Worm (Caenorhabditis elegans) whole organism, young adult: Measurements from ENCODE around the gene cyp-14A1.

Experiments
- B0261.1 ChIP-seq: sonication (generic microtip); optimal IDR thresholded peaks from 2 replicates; lab custom pipeline; 2016; ENCODE audit warnings: mild to moderate bottlenecking, missing genetic modification characterization, moderate library complexity, missing compliant biosample characterization
- B0336.3 ChIP-seq: fragments of 200-800 bp; sonication (Bioruptor generic); IDR thresholded peaks from 2 replicates; pipeline ENCODE4 v1.3.6; 2022; ENCODE audit warnings: missing genetic modification characterization, missing compliant biosample characterization
- C06A6.2 ChIP-seq: fragments of 200-800 bp; sonication (Bioruptor generic); conservative IDR thresholded peaks from 2 replicates; pipeline ENCODE4 v1.3.6; 2022; ENCODE audit warnings: missing genetic modification characterization, missing compliant biosample characterization
- C17E4.6 ChIP-seq: fragments of 200-800 bp; sonication (Bioruptor generic); IDR thresholded peaks from 2 replicates; pipeline ENCODE4 v1.3.6; 2022; ENCODE audit warnings: missing genetic modification reagents, missing genetic modification characterization, missing compliant biosample characterization
- D2030.7 ChIP-seq: fragments of 200-800 bp; sonication (Bioruptor generic); IDR thresholded peaks from 2 replicates; pipeline ENCODE4 v1.3.6; 2022; ENCODE audit warnings: missing genetic modification reagents, missing genetic modification characterization, missing compliant biosample characterization
- F22D6.2 ChIP-seq: sonication (generic microtip); optimal IDR thresholded peaks from 2 replicates; lab custom pipeline; 2016; ENCODE audit warnings: mild to moderate bottlenecking, missing genetic modification characterization, missing compliant biosample characterization
- Y53G8AR.9 ChIP-seq: fragments of 200-800 bp; sonication (Bioruptor generic); conservative IDR thresholded peaks from 2 replicates; pipeline ENCODE4 v1.3.6; 2022; ENCODE audit warnings: missing genetic modification reagents, missing genetic modification characterization, missing compliant biosample characterization
- attf-3 ChIP-seq: fragments of 200-800 bp; sonication (Bioruptor generic); conservative IDR thresholded peaks from 2 replicates; pipeline ENCODE4 v1.3.6; 2022; ENCODE audit warnings: missing genetic modification reagents, missing genetic modification characterization, missing compliant biosample characterization
- bed-1 ChIP-seq: fragments of 200-800 bp; sonication (Bioruptor generic); IDR thresholded peaks from 2 replicates; pipeline ENCODE4 v1.3.6; 2022; ENCODE audit warnings: missing genetic modification reagents, missing genetic modification characterization, missing compliant biosample characterization
- bed-2 ChIP-seq: fragments of 200-800 bp; sonication (Bioruptor generic); IDR thresholded peaks from 2 replicates; pipeline ENCODE4 v1.3.6; 2022; ENCODE audit warnings: missing genetic modification reagents, missing genetic modification characterization, missing compliant biosample characterization
- ccch-3 ChIP-seq: fragments of 200-800 bp; sonication (Bioruptor generic); optimal IDR thresholded peaks from 2 replicates; lab custom pipeline; 2018; ENCODE audit warnings: mild to moderate bottlenecking, missing genetic modification characterization, missing compliant biosample characterization
- cebp-2 ChIP-seq: fragments of 200-800 bp; sonication (Bioruptor generic); IDR thresholded peaks from 2 replicates; pipeline ENCODE4 v1.3.6; 2022; ENCODE audit warnings: missing genetic modification characterization, missing compliant biosample characterization
- ceh-91 ChIP-seq: fragments of 200-800 bp; sonication (Bioruptor generic); IDR thresholded peaks from 2 replicates; pipeline ENCODE4 v1.3.6; 2022; ENCODE audit warnings: missing genetic modification reagents, missing genetic modification characterization, missing compliant biosample characterization
- chd-7 ChIP-seq: sonication (generic microtip); optimal IDR thresholded peaks from 2 replicates; lab custom pipeline; 2016; ENCODE audit warnings: mild to moderate bottlenecking, missing genetic modification characterization, moderate library complexity, missing compliant biosample characterization
- dox-1 ChIP-seq: fragments of 200-800 bp; sonication (Bioruptor generic); IDR thresholded peaks from 2 replicates; pipeline ENCODE4 v1.3.6; 2022; ENCODE audit warnings: missing genetic modification reagents, missing genetic modification characterization, missing compliant biosample characterization
- efl-1 ChIP-seq: fragments of 150-350 bp; optimal IDR thresholded peaks from 2 replicates; lab custom pipeline; 2014; ENCODE audit warnings: missing biosample characterization, missing genetic modification reagents, missing genetic modification characterization
- egl-44 ChIP-seq: fragments of 200-800 bp; sonication (Bioruptor generic); IDR thresholded peaks from 2 replicates; pipeline ENCODE4 v1.3.6; 2022; ENCODE audit warnings: missing genetic modification reagents, missing genetic modification characterization, missing compliant biosample characterization
- ekl-4 ChIP-seq: fragments of 200-800 bp; sonication (Bioruptor generic); IDR thresholded peaks from 2 replicates; pipeline ENCODE4 v1.3.6; 2022; ENCODE audit warnings: missing genetic modification reagents, missing genetic modification characterization, missing compliant biosample characterization
- gei-17 ChIP-seq: fragments of 200-800 bp; sonication (Bioruptor generic); optimal IDR thresholded peaks from 2 replicates; lab custom pipeline; 2018; ENCODE audit warnings: mild to moderate bottlenecking, missing genetic modification characterization, missing compliant biosample characterization
- hmg-20 ChIP-seq: fragments of 200-800 bp; sonication (Bioruptor generic); IDR thresholded peaks from 2 replicates; pipeline ENCODE4 v1.3.6; 2022; ENCODE audit warnings: missing genetic modification reagents, missing genetic modification characterization, missing compliant biosample characterization
- hrde-1 ChIP-seq: sonication (generic microtip); optimal IDR thresholded peaks from 2 replicates; lab custom pipeline; 2016; ENCODE audit warnings: missing genetic modification characterization, mild to moderate bottlenecking, missing compliant biosample characterization, moderate library complexity, missing genotype, missing genetic modification reagents, borderline replicate concordance
- lin-26 ChIP-seq: fragments of 200-800 bp; sonication (Bioruptor generic); IDR thresholded peaks from 2 replicates; pipeline ENCODE4 v1.3.6; 2022; ENCODE audit warnings: missing genetic modification reagents, missing genetic modification characterization, missing compliant biosample characterization
- lsy-27 ChIP-seq: sonication (generic microtip); optimal IDR thresholded peaks from 2 replicates; lab custom pipeline; 2017; ENCODE audit warnings: missing genetic modification characterization, mild to moderate bottlenecking, missing compliant biosample characterization, antibody characterized with exemption, missing genotype, borderline replicate concordance; ENCODE audit not compliant: insufficient read depth
- nfya-2 ChIP-seq: fragments of 200-800 bp; sonication (Bioruptor generic); IDR thresholded peaks from 2 replicates; pipeline ENCODE4 v1.3.6; 2022; ENCODE audit warnings: missing genetic modification reagents, missing genetic modification characterization, missing compliant biosample characterization
- nhr-120 ChIP-seq: fragments of 200-800 bp; sonication (Bioruptor generic); IDR thresholded peaks from 2 replicates; pipeline ENCODE4 v1.3.6; 2022; ENCODE audit warnings: missing genetic modification characterization, missing compliant biosample characterization
- nhr-27 ChIP-seq: fragments of 200-800 bp; sonication (Bioruptor generic); optimal IDR thresholded peaks from 2 replicates; lab custom pipeline; 2018; ENCODE audit warnings: mild to moderate bottlenecking, missing genetic modification characterization, moderate library complexity, missing compliant biosample characterization
- nhr-90 ChIP-seq: sonication (generic microtip); optimal IDR thresholded peaks from 2 replicates; lab custom pipeline; 2016; ENCODE audit warnings: missing genotype, mild to moderate bottlenecking, missing genetic modification characterization, missing compliant biosample characterization
- pha-4 ChIP-seq: fragments of 150-350 bp; sonication (generic microtip); optimal IDR thresholded peaks from 2 replicates; lab custom pipeline; 2014; ENCODE audit warnings: missing biosample characterization, missing genetic modification reagents, missing genetic modification characterization
- sea-2 ChIP-seq: fragments of 200-800 bp; sonication (Bioruptor generic); IDR thresholded peaks from 2 replicates; pipeline ENCODE4 v1.3.6; 2022; ENCODE audit warnings: missing genetic modification characterization, missing compliant biosample characterization
- tbx-9 ChIP-seq: sonication (generic microtip); optimal IDR thresholded peaks from 2 replicates; lab custom pipeline; 2016; ENCODE audit warnings: borderline replicate concordance, missing genetic modification characterization, inconsistent platforms, missing compliant biosample characterization
- ztf-18 ChIP-seq: sonication (generic microtip); optimal IDR thresholded peaks from 2 replicates; lab custom pipeline; 2016; ENCODE audit warnings: missing genotype, mild to moderate bottlenecking, missing genetic modification characterization, missing compliant biosample characterization
- ztf-28 ChIP-seq: fragments of 200-800 bp; sonication (Bioruptor generic); IDR thresholded peaks from 2 replicates; pipeline ENCODE4 v1.3.6; 2022; ENCODE audit warnings: missing genetic modification reagents, missing genetic modification characterization, missing compliant biosample characterization

cyp-14A1 gene

DNA sequence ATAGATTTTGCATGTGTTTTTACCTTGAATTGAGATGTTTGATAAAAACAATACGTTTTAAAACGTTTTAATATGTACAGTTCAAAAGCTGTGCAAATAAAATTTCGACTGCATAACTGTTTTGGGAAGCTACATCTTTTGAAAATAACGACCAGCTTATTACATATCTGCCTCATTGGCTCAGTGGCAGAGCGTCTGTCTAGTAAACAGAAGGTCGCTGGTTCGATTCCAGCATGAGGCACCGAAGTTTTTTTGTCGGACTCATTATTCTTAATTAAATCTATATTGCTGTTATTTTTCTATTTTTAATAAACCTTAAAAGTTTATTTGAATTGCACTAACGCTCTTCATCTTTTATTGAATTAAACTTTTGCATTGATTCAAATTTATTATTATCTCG lies 25.9 kb upstream of the cyp-14A1 start (continued):
- TF ChIP-seq ztf-18 (tag; lab: Kevin White, UChicago) (no peak), chd-7 (tag; lab: Kevin White, UChicago) (no peak), B0261.1 (peak; percentile 68), B0336.3 (no peak), pha-4 (no peak), nhr-120 (GFP tag; lab: Robert Waterston, UW) (no peak), hmg-20 (GFP tag; lab: Robert Waterston, UW) (no peak), C17E4.6 (GFP tag; lab: Robert Waterston, UW) (no peak), bed-2 (GFP tag; lab: Robert Waterston, UW) (no peak), F22D6.2 (tag; lab: Kevin White, UChicago) (no peak), lin-26 (GFP tag; lab: Robert Waterston, UW) (peak; percentile 81)

DNA sequence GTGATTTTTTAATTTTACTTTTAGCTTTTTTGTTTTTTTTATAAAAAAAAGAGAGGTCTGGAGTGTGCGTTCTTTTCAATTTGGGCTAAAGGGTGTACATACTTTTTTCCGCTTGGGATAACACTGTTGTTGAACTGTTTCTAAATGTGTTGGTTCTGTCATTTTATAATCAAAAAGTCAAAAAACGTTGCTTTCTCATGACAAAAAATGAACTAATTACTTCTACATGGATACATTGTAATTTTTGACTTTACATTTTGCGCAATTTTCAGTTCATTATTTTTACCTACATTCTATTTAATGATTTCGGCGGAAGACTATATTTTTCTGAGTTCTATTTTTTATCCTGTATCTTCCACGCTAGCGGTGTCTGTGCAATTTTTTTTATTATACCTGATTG lies 24.4 kb upstream of the cyp-14A1 start, which contains the start of gene srd-38:
Gene srd-38, plus strand, starts transcription at position 301 of the 400 bp plus-strand sequence.
- TF ChIP-seq bed-1 (GFP tag; lab: Robert Waterston, UW), result no peak
- no peak for TF ChIP-seq ceh-91 (GFP tag; lab: Robert Waterston, UW)
- no peak for TF ChIP-seq Y53G8AR.9 (GFP tag; lab: Robert Waterston, UW)
- TF ChIP-seq ztf-18 (tag; lab: Kevin White, UChicago), result no peak
- TF ChIP-seq C06A6.2, result no peak
- TF ChIP-seq, all 124 proteins: peak for 0

DNA sequence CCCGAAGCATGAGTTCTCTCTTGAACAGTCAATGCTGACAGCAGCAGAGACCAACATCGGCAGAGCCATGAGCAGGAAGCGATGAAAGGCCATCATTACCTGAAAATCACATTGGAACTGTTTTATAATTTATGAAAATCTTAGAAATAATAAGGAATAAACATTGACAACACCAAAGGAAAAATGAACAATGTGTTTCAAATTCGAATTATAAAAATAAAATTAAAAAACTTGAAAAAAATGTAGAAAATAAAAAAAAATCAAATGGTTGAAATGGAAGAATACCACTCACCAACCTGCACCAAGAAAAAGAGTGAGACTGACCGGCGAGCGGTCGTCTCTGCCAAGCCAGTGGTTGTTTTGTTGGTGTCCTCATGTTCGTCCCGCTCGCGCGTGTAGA lies 23.4 kb upstream of the cyp-14A1 start, which contains the start of gene R04D3.3:
Gene R04D3.3, minus strand, starts transcription at position 101 of the 400 bp plus-strand sequence.
- TF ChIP-seq egl-44 (GFP tag; lab: Robert Waterston, UW) (no peak), D2030.7 (0 out of 2 replicates have a peak, but pooled peaks have one; percentile 22), gei-17 (GFP tag; lab: Kevin White, UChicago) (no peak), dox-1 (GFP tag; lab: Robert Waterston, UW) (no peak), attf-3 (GFP tag; lab: Robert Waterston, UW) (no peak), nhr-90 (tag; lab: Kevin White, UChicago) (no peak), efl-1 (GFP tag; lab: Kevin White, UChicago) (peak; percentile 61), tbx-9 (tag; lab: Kevin White, UChicago) (no peak)

DNA sequence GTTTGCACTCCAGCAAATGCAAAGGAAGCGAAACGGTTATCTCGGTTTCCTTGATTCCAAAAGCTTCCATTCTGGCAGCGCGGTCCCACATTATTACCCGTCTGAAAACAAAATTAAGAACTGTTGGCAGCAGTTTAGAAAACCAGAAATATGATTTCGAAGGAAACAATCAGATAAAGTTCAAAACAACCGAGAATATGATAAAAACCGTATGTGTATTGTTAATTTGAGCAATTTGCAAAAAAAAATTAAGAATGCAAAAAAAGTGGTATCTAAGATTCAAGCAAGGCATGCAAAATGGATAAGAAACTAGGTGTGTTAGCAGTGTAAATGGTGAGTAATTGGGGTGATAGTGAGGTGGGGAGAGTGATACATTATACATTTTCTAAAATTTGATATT lies 21.6 kb upstream of the cyp-14A1 start, which contains the start of gene R04D3.4:
Gene R04D3.4, minus strand, starts transcription at position 101 of the 400 bp plus-strand sequence.
- no peak for TF ChIP-seq bed-1 (GFP tag; lab: Robert Waterston, UW)
- no peak for TF ChIP-seq nfya-2 (GFP tag; lab: Robert Waterston, UW)

DNA sequence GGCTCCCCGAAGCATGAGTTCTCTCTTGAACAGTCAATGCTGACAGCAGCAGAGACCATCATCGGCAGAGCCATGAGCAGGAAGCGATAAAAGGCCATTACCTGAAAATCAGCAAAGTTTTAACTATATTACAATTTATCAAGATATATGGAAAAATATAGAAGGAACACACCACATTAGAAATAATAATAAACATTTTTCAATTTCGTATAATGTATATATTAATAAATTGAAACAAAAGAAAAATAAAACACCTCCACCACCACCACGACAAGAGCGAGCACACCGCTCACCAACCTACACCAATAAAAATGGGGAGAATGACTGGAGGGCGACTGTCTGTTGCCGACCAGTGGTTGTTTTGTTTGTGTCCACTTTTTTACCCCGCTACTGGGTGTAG lies 19.4 kb upstream of the cyp-14A1 start, which contains the start of gene R04D3.2:
Gene R04D3.2, minus strand, starts transcription at position 101 of the 400 bp plus-strand sequence.
- TF ChIP-seq nfya-2 (GFP tag; lab: Robert Waterston, UW), result no peak
- no peak for TF ChIP-seq lsy-27 (tag; lab: Kevin White, UChicago)
- no peak for TF ChIP-seq nhr-27
- TF ChIP-seq sea-2 (GFP tag; lab: Robert Waterston, UW), result no peak
- TF ChIP-seq cebp-2, result no peak
- no peak for TF ChIP-seq ccch-3
- no peak for TF ChIP-seq bed-1 (GFP tag; lab: Robert Waterston, UW)
- TF ChIP-seq ekl-4 (GFP tag; lab: Robert Waterston, UW), result no peak
- TF ChIP-seq ztf-28 (GFP tag; lab: Robert Waterston, UW), result no peak
- no peak for TF ChIP-seq hrde-1 (tag; lab: Kevin White, UChicago)
